Worm (Caenorhabditis elegans) whole organism, young adult: Measurements from ENCODE around the gene C01C4.2.

Source experiments
- B0261.1 ChIP-seq: sonication (generic microtip); optimal IDR thresholded peaks from 2 replicates; lab custom pipeline; 2016; ENCODE audit warnings: mild to moderate bottlenecking, missing genetic modification characterization, moderate library complexity, missing compliant biosample characterization
- D2030.7 ChIP-seq: fragments of 200-800 bp; sonication (Bioruptor generic); IDR thresholded peaks from 2 replicates; pipeline ENCODE4 v1.3.6; 2022; ENCODE audit warnings: missing genetic modification reagents, missing genetic modification characterization, missing compliant biosample characterization
- Y53G8AR.9 ChIP-seq: fragments of 200-800 bp; sonication (Bioruptor generic); conservative IDR thresholded peaks from 2 replicates; pipeline ENCODE4 v1.3.6; 2022; ENCODE audit warnings: missing genetic modification reagents, missing genetic modification characterization, missing compliant biosample characterization
- ama-1 ChIP-seq, 3 experiments: fragments of 150-350 bp in 1 of 3; sonication (generic microtip) in 2 of 3; optimal IDR thresholded peaks; 2 replicates each; lab custom pipeline; 2014 to 2018; ENCODE audit warnings: missing biosample characterization in 2 of 3, missing genetic modification characterization in 2 of 3, missing genetic modification reagents in 2 of 3
- bed-2 ChIP-seq: fragments of 200-800 bp; sonication (Bioruptor generic); IDR thresholded peaks from 2 replicates; pipeline ENCODE4 v1.3.6; 2022; ENCODE audit warnings: missing genetic modification reagents, missing genetic modification characterization, missing compliant biosample characterization
- lin-54 ChIP-seq: fragments of 200-800 bp; sonication (Bioruptor generic); optimal IDR thresholded peaks from 2 replicates; lab custom pipeline; 2018; ENCODE audit warnings: mild to moderate bottlenecking, missing genetic modification characterization, missing compliant biosample characterization
- mxl-1 ChIP-seq: sonication (generic microtip); optimal IDR thresholded peaks from 2 replicates; lab custom pipeline; 2016; ENCODE audit warnings: missing genetic modification characterization, missing compliant biosample characterization
- nhr-179 ChIP-seq: sonication (generic microtip); optimal IDR thresholded peaks from 2 replicates; lab custom pipeline; 2016; ENCODE audit warnings: mild to moderate bottlenecking, missing genetic modification characterization, missing compliant biosample characterization
- pbrm-1 ChIP-seq: fragments of 200-800 bp; sonication (Bioruptor generic); IDR thresholded peaks from 2 replicates; pipeline ENCODE4 v1.3.6; 2022; ENCODE audit warnings: missing genetic modification reagents, missing genetic modification characterization, missing compliant biosample characterization
- sdz-38 ChIP-seq: sonication (generic microtip); optimal IDR thresholded peaks from 2 replicates; lab custom pipeline; 2016; ENCODE audit warnings: missing genotype, missing genetic modification characterization, missing compliant biosample characterization
- ztf-22 ChIP-seq: fragments of 200-800 bp; sonication (Bioruptor generic); optimal IDR thresholded peaks from 2 replicates; lab custom pipeline; 2018; ENCODE audit warnings: mild to moderate bottlenecking, missing genetic modification characterization, moderate library complexity, missing compliant biosample characterization
- ztf-25 ChIP-seq: fragments of 200-800 bp; sonication (Bioruptor generic); IDR thresholded peaks from 2 replicates; pipeline ENCODE4 v1.3.6; 2022; ENCODE audit warnings: missing genetic modification reagents, missing genetic modification characterization, missing compliant biosample characterization

ce11 chrX:3742223-3742622 lies 27.3 kb downstream of the C01C4.2 start, which contains the start of gene fkh-2:
- TF ChIP-seq mxl-1 (no peak), D2030.7 (GFP tag; lab: Robert Waterston, UW) (no peak), lin-54 (GFP tag; lab: Kevin White, UChicago) (no peak), ztf-25 (no peak), sdz-38 (no peak), nhr-179 (tag; lab: Kevin White, UChicago) (no peak), ama-1 (optimal IDR thresholded peaks at IDR 0.05; lab: Kevin White, UChicago) (no peak), ama-1 (GFP tag; optimal IDR thresholded peaks at IDR 0.05; lab: Kevin White, UChicago) (no peak), ztf-22 (GFP tag; lab: Kevin White, UChicago) (no peak), Y53G8AR.9 (GFP tag; lab: Robert Waterston, UW) (no peak), bed-2 (no peak), pbrm-1 (GFP tag; lab: Robert Waterston, UW) (no peak), B0261.1 (tag; lab: Kevin White, UChicago) (no peak)
